Worm (Caenorhabditis elegans): ENCODE data around the gene hum-8.

The hum-8 gene

DNA sequence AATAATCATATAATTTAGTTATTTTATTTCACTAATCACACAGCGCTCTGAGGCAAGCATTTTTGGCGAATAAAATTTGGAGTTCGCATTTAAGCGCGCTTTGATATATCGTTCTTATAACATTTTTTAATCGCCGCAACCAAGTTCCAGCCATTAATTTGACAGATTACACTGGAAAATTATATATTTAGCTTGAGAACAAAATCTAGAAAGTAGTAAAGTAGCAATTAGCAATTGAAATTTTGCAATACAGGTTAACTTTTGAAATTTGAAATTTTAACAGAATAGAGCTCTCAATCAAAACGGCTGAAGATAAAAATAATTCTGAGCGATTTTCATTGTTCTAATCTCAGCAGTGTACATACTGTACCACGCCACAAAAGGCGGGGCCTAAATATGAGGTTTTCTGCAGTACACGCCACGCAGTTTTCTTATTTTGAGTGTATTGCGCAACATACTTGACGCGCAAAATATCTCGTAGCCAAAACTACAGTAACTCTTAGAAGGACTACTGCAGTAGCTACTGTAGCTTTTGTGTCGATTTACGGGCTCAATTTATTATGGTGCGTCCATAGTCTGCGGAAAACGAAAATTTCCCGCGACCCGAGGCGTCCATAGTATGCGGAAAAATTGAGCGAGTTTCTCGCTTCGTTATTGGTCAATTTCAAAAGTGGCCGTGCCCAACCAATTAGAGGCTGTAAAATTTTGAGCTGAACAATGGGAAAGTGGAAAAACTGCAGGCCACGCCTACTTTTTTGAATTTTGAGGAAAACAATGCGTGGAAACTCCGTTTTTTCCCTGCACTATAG lies 13.1 kb downstream of the hum-8 start:
- TF ChIP-seq zfp-2 (tag; optimal IDR thresholded peaks at IDR 0.05) (no peak), daf-8 (GFP tag; IDR thresholded peaks at IDR 0.05) (no peak), zfp-3 (GFP tag; conservative IDR thresholded peaks at IDR 0.05) (0 out of 2 replicates have a peak, but pooled peaks have one; percentile 15), dve-1 (tag; optimal IDR thresholded peaks at IDR 0.05; ENCODE audit: insufficient read depth) (no peak), Y75B8A.6 (GFP tag; IDR thresholded peaks at IDR 0.05) (0 out of 2 replicates have a peak, but pooled peaks have one; percentile 20), F49E8.2 (tag; optimal IDR thresholded peaks at IDR 0.05; ENCODE audit: borderline replicate concordance) (peak; percentile 63), lir-3 (tag; optimal IDR thresholded peaks at IDR 0.05) (no peak), Y5F2A.4 (GFP tag; optimal IDR thresholded peaks at IDR 0.05) (no peak), spr-3 (GFP tag; optimal IDR thresholded peaks at IDR 0.05) (no peak), dpl-1 (GFP tag; optimal IDR thresholded peaks at IDR 0.05) (no peak), nhr-10 (tag; optimal IDR thresholded peaks at IDR 0.05) (no peak), lin-29 (GFP tag; IDR thresholded peaks at IDR 0.05) (no peak), mxl-3 (GFP tag; optimal IDR thresholded peaks at IDR 0.05) (no peak), mep-1 (tag; optimal IDR thresholded peaks at IDR 0.05) (peak; percentile 11), Y105C5A.15 (GFP tag; IDR thresholded peaks at IDR 0.05) (0 out of 2 replicates have a peak, but pooled peaks have one; percentile 11), lin-13 (GFP tag; optimal IDR thresholded peaks at IDR 0.05) (no peak), jun-1 (tag; optimal IDR thresholded peaks at IDR 0.05) (no peak), Y48G9A.11 (GFP tag; IDR thresholded peaks at IDR 0.05) (peak; percentile 76), nhr-6 (tag; optimal IDR thresholded peaks at IDR 0.05) (no peak), lin-38 (GFP tag; IDR thresholded peaks at IDR 0.05) (peak; percentile 62), nhr-25 (tag; optimal IDR thresholded peaks at IDR 0.05; ENCODE audit: borderline replicate concordance, insufficient read depth) (no peak), snpc-4 (tag; optimal IDR thresholded peaks at IDR 0.05) (no peak), F44E2.7 (GFP tag; IDR thresholded peaks at IDR 0.05) (no peak), rbr-2 (tag; optimal IDR thresholded peaks at IDR 0.05) (no peak), sdz-12 (GFP tag; optimal IDR thresholded peaks at IDR 0.05) (no peak), F26F4.8 (GFP tag; conservative IDR thresholded peaks at IDR 0.05) (no peak), T20F7.1 (GFP tag; optimal IDR thresholded peaks at IDR 0.05) (peak; percentile 13), skn-1 (tag; optimal IDR thresholded peaks at IDR 0.05) (no peak), lim-7 (GFP tag; IDR thresholded peaks at IDR 0.05) (no peak), ctbp-1 (GFP tag; IDR thresholded peaks at IDR 0.05) (0 out of 2 replicates have a peak, but pooled peaks have one; percentile 26), mdt-29 (GFP tag; IDR thresholded peaks at IDR 0.05) (peak; percentile 17; the same call in 1 of the 2 replicates), nhr-11 (tag; optimal IDR thresholded peaks at IDR 0.05) (no peak), duxl-1 (tag; optimal IDR thresholded peaks at IDR 0.05; ENCODE audit: poor library complexity) (peak; percentile 36), daf-16 (GFP tag; optimal IDR thresholded peaks at IDR 0.05) (no peak), daf-16 (tag; optimal IDR thresholded peaks at IDR 0.05) (peak; percentile 23), zag-1 (tag; optimal IDR thresholded peaks at IDR 0.05) (no peak), pha-4 (GFP tag; IDR thresholded peaks at IDR 0.05) (peak; percentile 8; the same call in 1 of the 2 replicates), pha-4 (tag; optimal IDR thresholded peaks at IDR 0.05) (no peak), T26A8.4 (GFP tag; IDR thresholded peaks at IDR 0.05) (0 out of 2 replicates have a peak, but pooled peaks have one; percentile 13), ceh-62 (tag; optimal IDR thresholded peaks at IDR 0.05) (no peak), nhr-42 (GFP tag; IDR thresholded peaks at IDR 0.05) (no peak), set-16 (GFP tag; IDR thresholded peaks at IDR 0.05) (no peak), spr-1 (tag; optimal IDR thresholded peaks at IDR 0.05) (no peak), nhr-48 (tag; optimal IDR thresholded peaks at IDR 0.05) (no peak), ceh-32 (tag; optimal IDR thresholded peaks at IDR 0.05; ENCODE audit: poor library complexity) (no peak), lsy-2 (tag; optimal IDR thresholded peaks at IDR 0.05) (peak in 1 of 2 experiments; percentile 10), ceh-44 (GFP tag; IDR thresholded peaks at IDR 0.05) (no peak), saeg-2 (GFP tag; IDR thresholded peaks at IDR 0.05) (no peak), unc-62 (GFP tag; optimal IDR thresholded peaks at IDR 0.05 in 1 of 2) (no peak), unc-62 (tag; optimal IDR thresholded peaks at IDR 0.05) (no peak)
